Worm (Caenorhabditis elegans) whole organism, L4 larva: Measurements from ENCODE around the gene romo-1.

Source experiments
- D1046.2 ChIP-seq: fragments of 200-800 bp; sonication (Bioruptor generic); IDR thresholded peaks from 2 replicates; pipeline ENCODE4 v1.3.6; 2022; ENCODE audit warnings: missing genetic modification characterization, missing compliant biosample characterization
- F37D6.2 ChIP-seq: sonication (generic microtip); optimal IDR thresholded peaks from 2 replicates; lab custom pipeline; 2016; ENCODE audit warnings: mild to moderate bottlenecking, missing genetic modification characterization, missing compliant biosample characterization
- F44E2.7 ChIP-seq: fragments of 200-800 bp; sonication (Bioruptor generic); IDR thresholded peaks from 2 replicates; pipeline ENCODE4 v2.1.2; 2022; ENCODE audit warnings: missing genetic modification characterization, missing compliant biosample characterization
- R02D3.7 ChIP-seq: fragments of 150-350 bp; sonication (generic microtip); optimal IDR thresholded peaks from 3 replicates; lab custom pipeline; 2014; ENCODE audit warnings: missing biosample characterization, missing genetic modification characterization
- T26A8.4 ChIP-seq: fragments of 200-800 bp; sonication (Bioruptor generic); IDR thresholded peaks from 2 replicates; pipeline ENCODE4 v1.3.6; 2022; ENCODE audit warnings: missing genetic modification characterization, missing compliant biosample characterization
- Y105C5A.15 ChIP-seq: fragments of 200-800 bp; sonication (Bioruptor generic); IDR thresholded peaks from 2 replicates; pipeline ENCODE4 v1.3.6; 2022; ENCODE audit warnings: missing genetic modification characterization, missing compliant biosample characterization
- Y48G9A.11 ChIP-seq: fragments of 200-800 bp; sonication (Bioruptor generic); IDR thresholded peaks from 2 replicates; pipeline ENCODE4 v1.3.6; 2022; ENCODE audit warnings: missing genetic modification reagents, missing genetic modification characterization, missing compliant biosample characterization
- aha-1 ChIP-seq: fragments of 150-350 bp; peaks from one replicate; lab custom pipeline; 2014; ENCODE audit warnings: missing biosample characterization, missing genetic modification characterization
- ceh-28 ChIP-seq: fragments of 150-350 bp; optimal IDR thresholded peaks from 2 replicates; lab custom pipeline; 2014; ENCODE audit warnings: missing biosample characterization, missing genetic modification reagents, missing genetic modification characterization
- ceh-32 ChIP-seq: sonication (generic microtip); optimal IDR thresholded peaks from 2 replicates; lab custom pipeline; 2016; ENCODE audit warnings: mild to moderate bottlenecking, missing genetic modification characterization, missing compliant biosample characterization; ENCODE audit not compliant: poor library complexity
- ceh-44 ChIP-seq: fragments of 200-800 bp; sonication (Bioruptor generic); IDR thresholded peaks from 2 replicates; pipeline ENCODE4 v1.3.6; 2022; ENCODE audit warnings: missing genetic modification reagents, missing genetic modification characterization, missing compliant biosample characterization
- ceh-82 ChIP-seq: sonication (generic microtip); optimal IDR thresholded peaks from 2 replicates; lab custom pipeline; 2017; ENCODE audit warnings: missing biosample characterization, missing genetic modification characterization
- ctbp-1 ChIP-seq: fragments of 200-800 bp; sonication (Bioruptor generic); IDR thresholded peaks from 2 replicates; pipeline ENCODE4 v1.3.6; 2022; ENCODE audit warnings: missing genetic modification reagents, missing genetic modification characterization, missing compliant biosample characterization
- daf-12 ChIP-seq: fragments of 150-350 bp; optimal IDR thresholded peaks from 2 replicates; lab custom pipeline; 2014; ENCODE audit warnings: missing biosample characterization, missing genetic modification reagents, missing genetic modification characterization
- daf-19 ChIP-seq: fragments of 200-800 bp; sonication (Bioruptor generic); conservative IDR thresholded peaks from 2 replicates; pipeline ENCODE4 v1.3.6; 2022; ENCODE audit warnings: missing genetic modification characterization, missing compliant biosample characterization
- dmd-8 ChIP-seq: fragments of 200-800 bp; sonication (Bioruptor generic); IDR thresholded peaks from 2 replicates; pipeline ENCODE4 v1.3.6; 2022; ENCODE audit warnings: missing genetic modification characterization, missing compliant biosample characterization
- dpl-1 ChIP-seq: fragments of 150-350 bp; optimal IDR thresholded peaks from 2 replicates; lab custom pipeline; 2014; ENCODE audit warnings: missing biosample characterization, missing genetic modification reagents, missing genetic modification characterization
- dve-1 ChIP-seq: sonication (generic microtip); optimal IDR thresholded peaks from 2 replicates; lab custom pipeline; 2017; ENCODE audit warnings: antibody characterized with exemption, mild to moderate bottlenecking, missing genetic modification characterization, missing compliant biosample characterization; ENCODE audit not compliant: insufficient read depth
- egl-27 ChIP-seq: sonication (generic microtip); optimal IDR thresholded peaks from 3 replicates; lab custom pipeline; 2017; ENCODE audit warnings: missing biosample characterization, missing genetic modification reagents, missing genetic modification characterization
- fkh-10 ChIP-seq: fragments of 150-350 bp; optimal IDR thresholded peaks from 2 replicates; lab custom pipeline; 2014; ENCODE audit warnings: missing biosample characterization, missing genetic modification reagents, missing genetic modification characterization
- fos-1 ChIP-seq: fragments of 150-350 bp; optimal IDR thresholded peaks from 2 replicates; lab custom pipeline; 2014; ENCODE audit warnings: missing biosample characterization, missing genetic modification characterization
- gei-8 ChIP-seq: fragments of 200-800 bp; sonication (Bioruptor generic); optimal IDR thresholded peaks from 2 replicates; lab custom pipeline; 2018; ENCODE audit warnings: mild to moderate bottlenecking, missing genetic modification characterization, missing compliant biosample characterization
- hif-1 ChIP-seq, 2 experiments: sonication (generic microtip); optimal IDR thresholded peaks; 2 replicates each; lab custom pipeline; 2016 to 2017; ENCODE audit warnings: missing compliant biosample characterization in 2 of 2, missing genetic modification characterization in 2 of 2, missing genetic modification reagents in 2 of 2, missing genotype in 2 of 2, mild to moderate bottlenecking in 1 of 2
- hlh-11 ChIP-seq: fragments of 200-800 bp; sonication (Bioruptor generic); optimal IDR thresholded peaks from 2 replicates; lab custom pipeline; 2018; ENCODE audit warnings: mild to moderate bottlenecking, missing genetic modification characterization, missing compliant biosample characterization
- hlh-30 ChIP-seq: sonication (generic microtip); optimal IDR thresholded peaks from 2 replicates; lab custom pipeline; 2017; ENCODE audit warnings: antibody characterized with exemption, mild to moderate bottlenecking, missing genetic modification characterization, missing compliant biosample characterization; ENCODE audit not compliant: insufficient read depth
- hmg-1.1 ChIP-seq: fragments of 200-800 bp; sonication (Bioruptor generic); IDR thresholded peaks from 2 replicates; pipeline ENCODE4 v1.3.6; 2022; ENCODE audit warnings: missing genetic modification reagents, missing genetic modification characterization, missing compliant biosample characterization
- lin-13 ChIP-seq: fragments of 150-350 bp; optimal IDR thresholded peaks from 2 replicates; lab custom pipeline; 2014; ENCODE audit warnings: missing biosample characterization, missing genetic modification reagents, missing genetic modification characterization
- lin-38 ChIP-seq: fragments of 200-800 bp; sonication (Bioruptor generic); IDR thresholded peaks from 2 replicates; pipeline ENCODE4 v1.3.6; 2022; ENCODE audit warnings: missing genetic modification reagents, missing genetic modification characterization, missing compliant biosample characterization
- lin-39 ChIP-seq: fragments of 150-350 bp; optimal IDR thresholded peaks from 2 replicates; lab custom pipeline; 2014; ENCODE audit warnings: missing biosample characterization, missing genetic modification reagents, missing genetic modification characterization
- madf-9 ChIP-seq: fragments of 200-800 bp; sonication (Bioruptor generic); conservative IDR thresholded peaks from 2 replicates; pipeline ENCODE4 v1.3.6; 2022; ENCODE audit warnings: missing genetic modification reagents, missing genetic modification characterization, missing compliant biosample characterization
- mdl-1 ChIP-seq, 2 experiments: fragments of 150-350 bp in 1 of 2; sonication (generic microtip) in 1 of 2; optimal IDR thresholded peaks; 2 replicates each; lab custom pipeline; 2014 to 2017; ENCODE audit warnings: missing biosample characterization in 2 of 2, missing genetic modification characterization in 2 of 2
- mdt-29 ChIP-seq: fragments of 200-800 bp; sonication (Bioruptor generic); IDR thresholded peaks from 2 replicates; pipeline ENCODE4 v1.3.6; 2022; ENCODE audit warnings: missing genetic modification reagents, missing genetic modification characterization, missing compliant biosample characterization
- mxl-2 ChIP-seq: fragments of 200-800 bp; sonication (Bioruptor generic); conservative IDR thresholded peaks from 2 replicates; pipeline ENCODE4 v1.3.6; 2022; ENCODE audit warnings: missing genetic modification reagents, missing genetic modification characterization, missing compliant biosample characterization
- nhr-10 ChIP-seq: fragments of 150-350 bp; optimal IDR thresholded peaks from 2 replicates; lab custom pipeline; 2014; ENCODE audit warnings: missing biosample characterization, missing genetic modification characterization
- nhr-102 ChIP-seq: sonication (generic microtip); optimal IDR thresholded peaks from 2 replicates; lab custom pipeline; 2016; ENCODE audit warnings: mild to moderate bottlenecking, missing genetic modification characterization, moderate library complexity, missing compliant biosample characterization
- nhr-11 ChIP-seq: fragments of 150-350 bp; optimal IDR thresholded peaks from 2 replicates; lab custom pipeline; 2014; ENCODE audit warnings: missing biosample characterization, missing genetic modification characterization
- nhr-111 ChIP-seq: fragments of 200-800 bp; sonication (Bioruptor generic); optimal IDR thresholded peaks from 2 replicates; lab custom pipeline; 2018; ENCODE audit warnings: mild to moderate bottlenecking, missing genetic modification characterization, missing compliant biosample characterization
- nhr-237 ChIP-seq: sonication (generic microtip); optimal IDR thresholded peaks from 2 replicates; lab custom pipeline; 2017; ENCODE audit warnings: missing biosample characterization, missing genetic modification characterization
- nhr-25 ChIP-seq: sonication (generic microtip); optimal IDR thresholded peaks from 2 replicates; lab custom pipeline; 2017; ENCODE audit warnings: missing genetic modification characterization, mild to moderate bottlenecking, missing compliant biosample characterization, antibody characterized with exemption, moderate library complexity, borderline replicate concordance; ENCODE audit not compliant: insufficient read depth
- nhr-28 ChIP-seq: fragments of 150-350 bp; optimal IDR thresholded peaks from 2 replicates; lab custom pipeline; 2014; ENCODE audit warnings: missing biosample characterization, missing genetic modification characterization
- nhr-42 ChIP-seq: fragments of 200-800 bp; sonication (Bioruptor generic); IDR thresholded peaks from 2 replicates; pipeline ENCODE4 v1.3.6; 2022; ENCODE audit warnings: missing genetic modification characterization, missing compliant biosample characterization
- nhr-77 ChIP-seq: fragments of 150-350 bp; optimal IDR thresholded peaks from 2 replicates; lab custom pipeline; 2014; ENCODE audit warnings: missing biosample characterization, missing genetic modification characterization
- sdz-12 ChIP-seq: fragments of 200-800 bp; sonication (Bioruptor generic); optimal IDR thresholded peaks from 2 replicates; lab custom pipeline; 2018; ENCODE audit warnings: mild to moderate bottlenecking, missing genetic modification characterization, missing compliant biosample characterization
- skn-1 ChIP-seq: fragments of 150-350 bp; optimal IDR thresholded peaks from 2 replicates; lab custom pipeline; 2014; ENCODE audit warnings: missing biosample characterization, missing genetic modification characterization
- snpc-4 ChIP-seq: fragments of 150-350 bp; optimal IDR thresholded peaks from 2 replicates; lab custom pipeline; 2014; ENCODE audit warnings: missing biosample characterization, missing genetic modification characterization
- spr-1 ChIP-seq: sonication (generic microtip); optimal IDR thresholded peaks from 2 replicates; lab custom pipeline; 2016; ENCODE audit warnings: mild to moderate bottlenecking, missing genetic modification characterization, missing compliant biosample characterization
- tra-1 ChIP-seq: fragments of 200-800 bp; sonication (Bioruptor generic); IDR thresholded peaks from 2 replicates; pipeline ENCODE4 v1.3.6; 2022; ENCODE audit warnings: missing genetic modification reagents, missing genetic modification characterization, missing compliant biosample characterization
- unc-39 ChIP-seq: sonication (generic microtip); optimal IDR thresholded peaks from 2 replicates; lab custom pipeline; 2017; ENCODE audit warnings: missing biosample characterization, missing genetic modification characterization
- vab-7 ChIP-seq: fragments of 200-800 bp; sonication (Bioruptor generic); IDR thresholded peaks from 2 replicates; pipeline ENCODE4 v1.3.6; 2022; ENCODE audit warnings: missing genetic modification reagents, missing genetic modification characterization, missing compliant biosample characterization
- zfp-2 ChIP-seq: sonication (generic microtip); optimal IDR thresholded peaks from 2 replicates; lab custom pipeline; 2016; ENCODE audit warnings: mild to moderate bottlenecking, missing genetic modification characterization, missing compliant biosample characterization
- zip-2 ChIP-seq: fragments of 150-350 bp; optimal IDR thresholded peaks from 2 replicates; lab custom pipeline; 2014; ENCODE audit warnings: missing biosample characterization, missing genetic modification characterization

The romo-1 gene

ce11 chrII:13199674-13200215 is 38.0 kb downstream of the romo-1 start, which contains the start of gene btf-1 (continued):
- TF ChIP-seq madf-9 (GFP tag; lab: Robert Waterston, UW) (0 out of 2 replicates have a peak, but pooled peaks have one; percentile 4), spr-1 (tag; lab: Kevin White, UChicago) (peak; percentile 55), F44E2.7 (GFP tag; lab: Robert Waterston, UW) (no peak), fos-1 (tag; lab: Kevin White, UChicago) (peak; percentile 42), nhr-77 (peak; percentile 54), F37D6.2 (peak; percentile 52), Y48G9A.11 (peak; percentile 27; the same call in 1 of the 2 replicates), R02D3.7 (no peak), lin-13 (GFP tag; lab: Kevin White, UChicago) (peak; percentile 43), daf-12 (tag; lab: Kevin White, UChicago) (no peak), fkh-10 (GFP tag; lab: Kevin White, UChicago) (peak; percentile 61), T26A8.4 (GFP tag; lab: Robert Waterston, UW) (peak; percentile 69), mdl-1 (tag; optimal IDR thresholded peaks at IDR 0.05; lab: Kevin White, UChicago) (peak in 1 of 2 experiments; percentile 37), tra-1 (GFP tag; lab: Robert Waterston, UW) (0 out of 2 replicates have a peak, but pooled peaks have one; percentile 37), ceh-82 (tag; lab: Kevin White, UChicago) (no peak), nhr-25 (tag; lab: Kevin White, UChicago) (peak; percentile 76), dve-1 (tag; lab: Kevin White, UChicago) (peak; percentile 92), aha-1 (tag; lab: Kevin White, UChicago) (no peak), zip-2 (peak; percentile 70), snpc-4 (tag; lab: Kevin White, UChicago) (peak; percentile 16), skn-1 (tag; lab: Kevin White, UChicago) (no peak), hlh-11 (tag; lab: Kevin White, UChicago) (peak; percentile 60), hif-1 (tag; optimal IDR thresholded peaks at IDR 0.05; lab: Kevin White, UChicago) (peak in 1 of 2 experiments; percentile 86), D1046.2 (GFP tag; lab: Robert Waterston, UW) (no peak), zfp-2 (tag; lab: Kevin White, UChicago) (no peak), ceh-28 (no peak), nhr-102 (peak; percentile 61), gei-8 (peak; percentile 9), ceh-32 (tag; lab: Kevin White, UChicago) (no peak), lin-39 (tag; lab: Kevin White, UChicago) (no peak), nhr-28 (peak; percentile 30), lin-38 (GFP tag; lab: Robert Waterston, UW) (peak; percentile 94), nhr-111 (GFP tag; lab: Kevin White, UChicago) (peak; percentile 30), vab-7 (GFP tag; lab: Robert Waterston, UW) (no peak), nhr-10 (no peak), nhr-42 (GFP tag; lab: Robert Waterston, UW) (0 out of 2 replicates have a peak, but pooled peaks have one; percentile 9), nhr-237 (tag; lab: Kevin White, UChicago) (no peak), ctbp-1 (GFP tag; lab: Robert Waterston, UW) (no peak), hlh-30 (tag; lab: Kevin White, UChicago) (peak; percentile 36), daf-19 (GFP tag; lab: Robert Waterston, UW) (no peak), hmg-1.1 (GFP tag; lab: Robert Waterston, UW) (peak; percentile 59; the same call in 1 of the 2 replicates), mdt-29 (GFP tag; lab: Robert Waterston, UW) (no peak), mxl-2 (GFP tag; lab: Robert Waterston, UW) (no peak), dmd-8 (GFP tag; lab: Robert Waterston, UW) (no peak), Y105C5A.15 (GFP tag; lab: Robert Waterston, UW) (0 out of 2 replicates have a peak, but pooled peaks have one; percentile 12), sdz-12 (GFP tag; lab: Kevin White, UChicago) (peak; percentile 59), nhr-11 (peak; percentile 52), dpl-1 (GFP tag; lab: Kevin White, UChicago) (peak; percentile 94), unc-39 (tag; lab: Kevin White, UChicago) (no peak), ceh-44 (GFP tag; lab: Robert Waterston, UW) (no peak), egl-27 (tag; lab: Kevin White, UChicago) (no peak)
